Worm (Caenorhabditis elegans) whole organism, young adult: Measurements from ENCODE around the gene T10B5.10.
A peak's percentile ranks its signal among the peaks of the same experiment; 100 is the strongest.

Experiments used
- B0035.1 ChIP-seq: sonication (generic microtip); optimal IDR thresholded peaks from 2 replicates; lab custom pipeline; 2016; ENCODE audit warnings: missing genetic modification characterization, mild to moderate bottlenecking, missing compliant biosample characterization, missing genotype, missing genetic modification reagents
- F10E7.11 ChIP-seq: sonication (generic microtip); optimal IDR thresholded peaks from 2 replicates; lab custom pipeline; 2017; ENCODE audit warnings: mild to moderate bottlenecking, missing genetic modification characterization, moderate library complexity, missing compliant biosample characterization
- F23B12.7 ChIP-seq: sonication (generic microtip); optimal IDR thresholded peaks from 2 replicates; lab custom pipeline; 2017; ENCODE audit warnings: missing genetic modification characterization, mild to moderate bottlenecking, missing compliant biosample characterization, antibody characterized with exemption, moderate library complexity; ENCODE audit not compliant: insufficient read depth
- F37B4.10 ChIP-seq: fragments of 200-800 bp; sonication (Bioruptor generic); IDR thresholded peaks from 2 replicates; pipeline ENCODE4 v1.3.6; 2022; ENCODE audit warnings: missing genetic modification characterization, missing compliant biosample characterization
- F52B5.7 ChIP-seq: sonication (generic microtip); optimal IDR thresholded peaks from 2 replicates; lab custom pipeline; 2016; ENCODE audit warnings: mild to moderate bottlenecking, missing genetic modification characterization, missing compliant biosample characterization
- F57A8.1 ChIP-seq: fragments of 200-800 bp; sonication (Bioruptor generic); optimal IDR thresholded peaks from 2 replicates; lab custom pipeline; 2018; ENCODE audit warnings: mild to moderate bottlenecking, missing genetic modification characterization, moderate library complexity, missing compliant biosample characterization
- Y95B8A.8 ChIP-seq: fragments of 200-800 bp; sonication (Bioruptor generic); IDR thresholded peaks from 2 replicates; pipeline ENCODE4 v1.3.6; 2022; ENCODE audit warnings: missing genetic modification reagents, missing genetic modification characterization, missing compliant biosample characterization
- ama-1 ChIP-seq, 3 experiments: fragments of 150-350 bp in 1 of 3; sonication (generic microtip) in 2 of 3; optimal IDR thresholded peaks; 2 replicates each; lab custom pipeline; 2014 to 2018; ENCODE audit warnings: missing biosample characterization in 2 of 3, missing genetic modification characterization in 2 of 3, missing genetic modification reagents in 2 of 3
- aptf-3 ChIP-seq: fragments of 200-800 bp; sonication (Bioruptor generic); IDR thresholded peaks from 2 replicates; pipeline ENCODE4 v1.3.6; 2022; ENCODE audit warnings: missing genetic modification characterization, missing compliant biosample characterization
- atf-7 ChIP-seq: sonication (generic microtip); optimal IDR thresholded peaks from 2 replicates; lab custom pipeline; 2017; ENCODE audit warnings: mild to moderate bottlenecking, missing genetic modification characterization, missing compliant biosample characterization
- attf-3 ChIP-seq: fragments of 200-800 bp; sonication (Bioruptor generic); conservative IDR thresholded peaks from 2 replicates; pipeline ENCODE4 v1.3.6; 2022; ENCODE audit warnings: missing genetic modification reagents, missing genetic modification characterization, missing compliant biosample characterization
- cebp-1 ChIP-seq, 2 experiments: fragments of 200-800 bp in 1 of 2; sonication (Bioruptor generic) in 1 of 2; sonication (generic microtip) in 1 of 2; IDR thresholded peaks in 1 of 2; optimal IDR thresholded peaks in 1 of 2; 2 replicates each; pipeline versions ENCODE4 v1.3.6 to Lab custom; 2017 to 2022; ENCODE audit warnings: missing compliant biosample characterization in 2 of 2, missing genetic modification characterization in 2 of 2, mild to moderate bottlenecking in 1 of 2, missing genetic modification reagents in 1 of 2, moderate library complexity in 1 of 2
- die-1 ChIP-seq: sonication (generic microtip); optimal IDR thresholded peaks from 2 replicates; lab custom pipeline; 2016; ENCODE audit warnings: missing genotype, mild to moderate bottlenecking, missing genetic modification characterization, missing compliant biosample characterization
- dox-1 ChIP-seq: fragments of 200-800 bp; sonication (Bioruptor generic); IDR thresholded peaks from 2 replicates; pipeline ENCODE4 v1.3.6; 2022; ENCODE audit warnings: missing genetic modification reagents, missing genetic modification characterization, missing compliant biosample characterization
- egl-18 ChIP-seq: fragments of 200-800 bp; sonication (Bioruptor generic); IDR thresholded peaks from 2 replicates; pipeline ENCODE4 v1.3.6; 2022; ENCODE audit warnings: missing genetic modification reagents, missing genetic modification characterization, missing compliant biosample characterization
- egrh-3 ChIP-seq: fragments of 200-800 bp; sonication (Bioruptor generic); IDR thresholded peaks from 2 replicates; pipeline ENCODE4 v1.3.6; 2022; ENCODE audit warnings: missing genetic modification reagents, missing genetic modification characterization, missing compliant biosample characterization
- fkh-3 ChIP-seq: sonication (generic microtip); optimal IDR thresholded peaks from 2 replicates; lab custom pipeline; 2016; ENCODE audit warnings: mild to moderate bottlenecking, missing genetic modification characterization, missing compliant biosample characterization
- hmg-1.2 ChIP-seq: fragments of 200-800 bp; sonication (Bioruptor generic); IDR thresholded peaks from 2 replicates; pipeline ENCODE4 v1.3.6; 2022; ENCODE audit warnings: missing genetic modification reagents, missing genetic modification characterization, missing compliant biosample characterization
- hrde-1 ChIP-seq: sonication (generic microtip); optimal IDR thresholded peaks from 2 replicates; lab custom pipeline; 2016; ENCODE audit warnings: missing genetic modification characterization, mild to moderate bottlenecking, missing compliant biosample characterization, moderate library complexity, missing genotype, missing genetic modification reagents, borderline replicate concordance
- lag-1 ChIP-seq: fragments of 200-800 bp; sonication (Bioruptor generic); IDR thresholded peaks from 2 replicates; pipeline ENCODE4 v1.3.6; 2022; ENCODE audit warnings: missing genetic modification reagents, missing genetic modification characterization, missing compliant biosample characterization
- lin-40 ChIP-seq: sonication (generic microtip); optimal IDR thresholded peaks from 2 replicates; lab custom pipeline; 2016; ENCODE audit warnings: missing genetic modification characterization, mild to moderate bottlenecking, missing compliant biosample characterization, missing genotype, missing genetic modification reagents
- lsy-27 ChIP-seq: sonication (generic microtip); optimal IDR thresholded peaks from 2 replicates; lab custom pipeline; 2017; ENCODE audit warnings: missing genetic modification characterization, mild to moderate bottlenecking, missing compliant biosample characterization, antibody characterized with exemption, missing genotype, borderline replicate concordance; ENCODE audit not compliant: insufficient read depth
- mxl-1 ChIP-seq: sonication (generic microtip); optimal IDR thresholded peaks from 2 replicates; lab custom pipeline; 2016; ENCODE audit warnings: missing genetic modification characterization, missing compliant biosample characterization
- nfyb-1 ChIP-seq: fragments of 200-800 bp; sonication (Bioruptor generic); IDR thresholded peaks from 2 replicates; pipeline ENCODE4 v1.3.6; 2022; ENCODE audit warnings: missing genetic modification reagents, missing genetic modification characterization, missing compliant biosample characterization
- nhr-179 ChIP-seq: sonication (generic microtip); optimal IDR thresholded peaks from 2 replicates; lab custom pipeline; 2016; ENCODE audit warnings: mild to moderate bottlenecking, missing genetic modification characterization, missing compliant biosample characterization
- nhr-80 ChIP-seq: sonication (generic microtip); optimal IDR thresholded peaks from 2 replicates; lab custom pipeline; 2016; ENCODE audit warnings: missing genetic modification characterization, missing compliant biosample characterization
- repo-1 ChIP-seq: sonication (generic microtip); optimal IDR thresholded peaks from 2 replicates; lab custom pipeline; 2017; ENCODE audit warnings: mild to moderate bottlenecking, missing genetic modification characterization, missing compliant biosample characterization
- rpc-1 ChIP-seq, 2 experiments: fragments of 150-350 bp in 1 of 2; sonication (generic microtip) in 1 of 2; optimal IDR thresholded peaks; 2 replicates each; lab custom pipeline; 2014 to 2018; ENCODE audit warnings: missing biosample characterization in 1 of 2, missing genetic modification characterization in 1 of 2, missing genetic modification reagents in 1 of 2, missing genotype in 1 of 2
- unc-130 ChIP-seq: sonication (generic microtip); optimal IDR thresholded peaks from 2 replicates; lab custom pipeline; 2016; ENCODE audit warnings: missing genetic modification reagents, missing genetic modification characterization, missing compliant biosample characterization
- zfh-2 ChIP-seq: fragments of 200-800 bp; sonication (Bioruptor generic); conservative IDR thresholded peaks from 2 replicates; pipeline ENCODE4 v1.3.6; 2022; ENCODE audit warnings: missing genetic modification reagents, missing genetic modification characterization, missing compliant biosample characterization
- ztf-28 ChIP-seq: fragments of 200-800 bp; sonication (Bioruptor generic); IDR thresholded peaks from 2 replicates; pipeline ENCODE4 v1.3.6; 2022; ENCODE audit warnings: missing genetic modification reagents, missing genetic modification characterization, missing compliant biosample characterization
- ztf-6 ChIP-seq: fragments of 200-800 bp; sonication (Bioruptor generic); IDR thresholded peaks from 2 replicates; pipeline ENCODE4 v1.3.6; 2022; ENCODE audit warnings: missing genetic modification reagents, missing genetic modification characterization, missing compliant biosample characterization

Gene T10B5.10

DNA sequence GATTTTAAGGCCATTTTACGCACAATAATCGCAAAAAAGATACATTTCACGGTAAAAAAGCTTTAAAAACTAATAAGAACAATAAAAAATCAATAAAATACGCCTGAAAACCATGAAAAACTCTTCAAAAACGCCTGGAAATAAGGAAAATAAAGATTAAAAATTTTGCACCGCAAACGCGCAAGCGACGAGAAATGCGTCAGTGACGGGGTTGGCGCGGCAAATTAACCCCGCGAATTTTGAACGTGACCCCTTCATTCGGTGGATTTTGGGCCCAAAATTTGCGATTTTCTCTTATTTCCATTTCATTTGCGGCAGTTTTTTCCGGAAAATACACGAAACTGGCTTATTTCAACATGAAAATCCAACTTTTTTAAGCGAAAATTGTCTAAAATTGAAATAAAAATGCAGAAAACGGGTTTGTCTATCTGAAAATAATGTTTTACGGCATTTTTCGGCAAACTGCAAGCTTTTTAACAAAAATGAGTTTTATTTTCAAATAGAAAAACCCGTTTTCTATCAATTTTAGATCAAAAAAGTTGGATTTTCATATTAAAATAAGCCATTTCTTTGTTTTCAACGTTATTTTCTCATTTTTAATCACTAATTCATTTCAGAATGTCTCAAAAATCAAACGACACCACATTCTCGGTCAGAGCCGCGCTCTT, 12.7 kb upstream of the T10B5.10 start, which contains the start of gene knl-3 (continued):
- TF ChIP-seq F37B4.10 (GFP tag; lab: Robert Waterston, UW): no peak
- TF ChIP-seq mxl-1 (tag; lab: Kevin White, UChicago): peak; percentile 13
- peak; percentile 73 for TF ChIP-seq attf-3
- TF ChIP-seq egrh-3 (GFP tag; lab: Robert Waterston, UW): peak; percentile 42; the same call in 1 of the 2 replicates
- no peak for TF ChIP-seq nhr-179 (tag; lab: Kevin White, UChicago)
- TF ChIP-seq F52B5.7 (tag; lab: Kevin White, UChicago): no peak
- no peak for TF ChIP-seq rpc-1 (optimal IDR thresholded peaks at IDR 0.05; lab: Kevin White, UChicago)
- TF ChIP-seq rpc-1 (tag; optimal IDR thresholded peaks at IDR 0.05; lab: Kevin White, UChicago): no peak
- peak; percentile 72 for TF ChIP-seq repo-1 (tag; lab: Kevin White, UChicago)
- TF ChIP-seq hrde-1 (tag; lab: Kevin White, UChicago): peak; percentile 34
- TF ChIP-seq lag-1 (GFP tag; lab: Robert Waterston, UW): no peak
- peak; percentile 13 for TF ChIP-seq die-1
- no peak for TF ChIP-seq cebp-1 (GFP tag; IDR thresholded peaks at IDR 0.05; lab: Robert Waterston, UW)
- TF ChIP-seq cebp-1 (tag; optimal IDR thresholded peaks at IDR 0.05; lab: Kevin White, UChicago): peak; percentile 88
- TF ChIP-seq nhr-80 (tag; lab: Kevin White, UChicago): peak; percentile 42
- no peak for TF ChIP-seq ama-1 (optimal IDR thresholded peaks at IDR 0.05; lab: Kevin White, UChicago)
- TF ChIP-seq ama-1 (GFP tag; optimal IDR thresholded peaks at IDR 0.05; lab: Kevin White, UChicago): no peak
- peak; percentile 60; the same call in 1 of the 2 replicates for TF ChIP-seq egl-18 (GFP tag; lab: Robert Waterston, UW)
- peak; percentile 76 for TF ChIP-seq hmg-1.2 (GFP tag; lab: Robert Waterston, UW)
- TF ChIP-seq, all 124 proteins: peak for 79

ce11 chrV:1868025-1868424, 11.9 kb upstream of the T10B5.10 start:
- no peak for TF ChIP-seq F10E7.11
- TF ChIP-seq dox-1 (GFP tag; lab: Robert Waterston, UW): no peak
- TF ChIP-seq B0035.1: no peak
- TF ChIP-seq F23B12.7 (tag; lab: Kevin White, UChicago): no peak
- TF ChIP-seq F57A8.1: no peak
- TF ChIP-seq lsy-27 (tag; lab: Kevin White, UChicago): no peak
- TF ChIP-seq nfyb-1 (GFP tag; lab: Robert Waterston, UW): no peak
- TF ChIP-seq atf-7 (tag; lab: Kevin White, UChicago): no peak
- TF ChIP-seq, all 124 proteins: peak for 0

- no peak for TF ChIP-seq Y95B8A.8 (GFP tag; lab: Robert Waterston, UW)
- TF ChIP-seq ztf-28 (GFP tag; lab: Robert Waterston, UW): no peak
- TF ChIP-seq lin-40: no peak
- TF ChIP-seq fkh-3 (tag; lab: Kevin White, UChicago): no peak
- TF ChIP-seq ama-1 (optimal IDR thresholded peaks at IDR 0.05; lab: Kevin White, UChicago): no peak
- no peak for TF ChIP-seq ama-1 (GFP tag; optimal IDR thresholded peaks at IDR 0.05; lab: Kevin White, UChicago)
- no peak for TF ChIP-seq unc-130
- TF ChIP-seq ztf-6 (GFP tag; lab: Robert Waterston, UW): no peak
- no peak for TF ChIP-seq aptf-3 (GFP tag; lab: Robert Waterston, UW)
- TF ChIP-seq zfh-2 (GFP tag; lab: Robert Waterston, UW): no peak
- TF ChIP-seq lag-1 (GFP tag; lab: Robert Waterston, UW): no peak
- TF ChIP-seq, all 124 proteins: peak for 0
Measured at ce11 chrV:1864997-1865396, 8.9 kb upstream of the T10B5.10 start.
